Worm (Caenorhabditis elegans) whole organism, L4 larva: ENCODE data around the gene aldo-2.

Experiments
- F44E2.7 ChIP-seq: fragments of 200-800 bp; sonication (Bioruptor generic); IDR thresholded peaks from 2 replicates; pipeline ENCODE4 v2.1.2; 2022; ENCODE audit warnings: missing genetic modification characterization, missing compliant biosample characterization
- T26A8.4 ChIP-seq: fragments of 200-800 bp; sonication (Bioruptor generic); IDR thresholded peaks from 2 replicates; pipeline ENCODE4 v1.3.6; 2022; ENCODE audit warnings: missing genetic modification characterization, missing compliant biosample characterization
- Y105C5A.15 ChIP-seq: fragments of 200-800 bp; sonication (Bioruptor generic); IDR thresholded peaks from 2 replicates; pipeline ENCODE4 v1.3.6; 2022; ENCODE audit warnings: missing genetic modification characterization, missing compliant biosample characterization
- Y75B8A.6 ChIP-seq: fragments of 200-800 bp; sonication (Bioruptor generic); IDR thresholded peaks from 2 replicates; pipeline ENCODE4 v1.3.6; 2022; ENCODE audit warnings: missing genetic modification reagents, missing genetic modification characterization, missing compliant biosample characterization
- ZK337.2 ChIP-seq: fragments of 200-800 bp; sonication (Bioruptor generic); IDR thresholded peaks from 2 replicates; pipeline ENCODE4 v1.3.6; 2022; ENCODE audit warnings: missing genetic modification reagents, missing genetic modification characterization, missing compliant biosample characterization
- aly-2 ChIP-seq: sonication (generic microtip); optimal IDR thresholded peaks from 2 replicates; lab custom pipeline; 2018; ENCODE audit warnings: missing biosample characterization, missing genetic modification characterization
- ceh-28 ChIP-seq: fragments of 150-350 bp; optimal IDR thresholded peaks from 2 replicates; lab custom pipeline; 2014; ENCODE audit warnings: missing biosample characterization, missing genetic modification reagents, missing genetic modification characterization
- ceh-44 ChIP-seq: fragments of 200-800 bp; sonication (Bioruptor generic); IDR thresholded peaks from 2 replicates; pipeline ENCODE4 v1.3.6; 2022; ENCODE audit warnings: missing genetic modification reagents, missing genetic modification characterization, missing compliant biosample characterization
- ceh-62 ChIP-seq: sonication (generic microtip); optimal IDR thresholded peaks from 2 replicates; lab custom pipeline; 2017; ENCODE audit warnings: missing biosample characterization, missing genetic modification characterization
- daf-16 ChIP-seq, 3 experiments: sonication (generic microtip); optimal IDR thresholded peaks; 2 replicates each; lab custom pipeline; 2016 to 2017; ENCODE audit warnings: missing genetic modification characterization in 3 of 3, missing genetic modification reagents in 3 of 3, mild to moderate bottlenecking in 2 of 3, missing compliant biosample characterization in 2 of 3, missing biosample characterization in 1 of 3, moderate library complexity in 1 of 3
- dmd-6 ChIP-seq: fragments of 200-800 bp; sonication (Bioruptor generic); IDR thresholded peaks from 2 replicates; pipeline ENCODE4 v1.3.6; 2022; ENCODE audit warnings: missing genetic modification reagents, missing genetic modification characterization, missing compliant biosample characterization
- dmd-8 ChIP-seq: fragments of 200-800 bp; sonication (Bioruptor generic); IDR thresholded peaks from 2 replicates; pipeline ENCODE4 v1.3.6; 2022; ENCODE audit warnings: missing genetic modification characterization, missing compliant biosample characterization
- dpl-1 ChIP-seq: fragments of 150-350 bp; optimal IDR thresholded peaks from 2 replicates; lab custom pipeline; 2014; ENCODE audit warnings: missing biosample characterization, missing genetic modification reagents, missing genetic modification characterization
- gei-8 ChIP-seq: fragments of 200-800 bp; sonication (Bioruptor generic); optimal IDR thresholded peaks from 2 replicates; lab custom pipeline; 2018; ENCODE audit warnings: mild to moderate bottlenecking, missing genetic modification characterization, missing compliant biosample characterization
- hlh-30 ChIP-seq: sonication (generic microtip); optimal IDR thresholded peaks from 2 replicates; lab custom pipeline; 2017; ENCODE audit warnings: antibody characterized with exemption, mild to moderate bottlenecking, missing genetic modification characterization, missing compliant biosample characterization; ENCODE audit not compliant: insufficient read depth
- lin-15B ChIP-seq: fragments of 150-350 bp; sonication (generic microtip); optimal IDR thresholded peaks from 3 replicates; lab custom pipeline; 2014; ENCODE audit warnings: missing biosample characterization, missing genetic modification characterization
- lin-38 ChIP-seq: fragments of 200-800 bp; sonication (Bioruptor generic); IDR thresholded peaks from 2 replicates; pipeline ENCODE4 v1.3.6; 2022; ENCODE audit warnings: missing genetic modification reagents, missing genetic modification characterization, missing compliant biosample characterization
- lsy-2 ChIP-seq, 2 experiments: fragments of 150-350 bp in 1 of 2; sonication (generic microtip) in 1 of 2; optimal IDR thresholded peaks; 2 replicates each; lab custom pipeline; 2014 to 2017; ENCODE audit warnings: missing biosample characterization in 2 of 2, missing genetic modification characterization in 2 of 2
- madf-5 ChIP-seq, 2 experiments: fragments of 200-800 bp; sonication (Bioruptor generic); IDR thresholded peaks; 2 replicates each; pipeline ENCODE4 v1.3.6; 2022; ENCODE audit warnings: missing compliant biosample characterization in 2 of 2, missing genetic modification characterization in 2 of 2
- mdl-1 ChIP-seq, 2 experiments: fragments of 150-350 bp in 1 of 2; sonication (generic microtip) in 1 of 2; optimal IDR thresholded peaks; 2 replicates each; lab custom pipeline; 2014 to 2017; ENCODE audit warnings: missing biosample characterization in 2 of 2, missing genetic modification characterization in 2 of 2
- mep-1 ChIP-seq: fragments of 150-350 bp; sonication (generic microtip); optimal IDR thresholded peaks from 3 replicates; lab custom pipeline; 2014; ENCODE audit warnings: missing biosample characterization, missing genetic modification characterization
- mes-2 ChIP-seq: sonication (generic microtip); optimal IDR thresholded peaks from 2 replicates; lab custom pipeline; 2016; ENCODE audit warnings: missing genotype, mild to moderate bottlenecking, missing genetic modification characterization, missing compliant biosample characterization; ENCODE audit not compliant: poor library complexity, severe bottlenecking
- mxl-2 ChIP-seq: fragments of 200-800 bp; sonication (Bioruptor generic); conservative IDR thresholded peaks from 2 replicates; pipeline ENCODE4 v1.3.6; 2022; ENCODE audit warnings: missing genetic modification reagents, missing genetic modification characterization, missing compliant biosample characterization
- nhr-10 ChIP-seq: fragments of 150-350 bp; optimal IDR thresholded peaks from 2 replicates; lab custom pipeline; 2014; ENCODE audit warnings: missing biosample characterization, missing genetic modification characterization
- nhr-11 ChIP-seq: fragments of 150-350 bp; optimal IDR thresholded peaks from 2 replicates; lab custom pipeline; 2014; ENCODE audit warnings: missing biosample characterization, missing genetic modification characterization
- nhr-237 ChIP-seq: sonication (generic microtip); optimal IDR thresholded peaks from 2 replicates; lab custom pipeline; 2017; ENCODE audit warnings: missing biosample characterization, missing genetic modification characterization
- nhr-28 ChIP-seq: fragments of 150-350 bp; optimal IDR thresholded peaks from 2 replicates; lab custom pipeline; 2014; ENCODE audit warnings: missing biosample characterization, missing genetic modification characterization
- nhr-76 ChIP-seq: fragments of 150-350 bp; optimal IDR thresholded peaks from 2 replicates; lab custom pipeline; 2014; ENCODE audit warnings: missing biosample characterization, missing genetic modification characterization
- nhr-77 ChIP-seq: fragments of 150-350 bp; optimal IDR thresholded peaks from 2 replicates; lab custom pipeline; 2014; ENCODE audit warnings: missing biosample characterization, missing genetic modification characterization
- php-3 ChIP-seq: fragments of 200-800 bp; sonication (Bioruptor generic); IDR thresholded peaks from 2 replicates; pipeline ENCODE4 v1.3.6; 2022; ENCODE audit warnings: missing genetic modification reagents, missing genetic modification characterization, missing compliant biosample characterization
- saeg-2 ChIP-seq: fragments of 200-800 bp; sonication (Bioruptor generic); IDR thresholded peaks from 2 replicates; pipeline ENCODE4 v1.3.6; 2022; ENCODE audit warnings: missing genetic modification reagents, missing genetic modification characterization, missing compliant biosample characterization
- set-16 ChIP-seq: fragments of 200-800 bp; sonication (Bioruptor generic); IDR thresholded peaks from 2 replicates; pipeline ENCODE4 v1.3.6; 2022; ENCODE audit warnings: missing genetic modification reagents, missing genetic modification characterization, missing compliant biosample characterization
- snpc-1.2 ChIP-seq: fragments of 200-800 bp; sonication (Bioruptor generic); IDR thresholded peaks from 2 replicates; pipeline ENCODE4 v1.3.6; 2022; ENCODE audit warnings: missing genetic modification reagents, missing genetic modification characterization, missing compliant biosample characterization
- snpc-4 ChIP-seq: fragments of 150-350 bp; optimal IDR thresholded peaks from 2 replicates; lab custom pipeline; 2014; ENCODE audit warnings: missing biosample characterization, missing genetic modification characterization
- spr-3 ChIP-seq: fragments of 200-800 bp; sonication (Bioruptor generic); optimal IDR thresholded peaks from 2 replicates; lab custom pipeline; 2018; ENCODE audit warnings: mild to moderate bottlenecking, missing genetic modification characterization, missing compliant biosample characterization
- unc-39 ChIP-seq: sonication (generic microtip); optimal IDR thresholded peaks from 2 replicates; lab custom pipeline; 2017; ENCODE audit warnings: missing biosample characterization, missing genetic modification characterization
- unc-62 ChIP-seq, 3 experiments: fragments of 150-350 bp in 1 of 3; sonication (generic microtip); optimal IDR thresholded peaks in 2 of 3; peaks in 1 of 3; 1 replicate in 1 of 3; 2 replicates in 2 of 3; lab custom pipeline; 2014 to 2017; ENCODE audit warnings: missing biosample characterization in 3 of 3, missing genetic modification characterization in 3 of 3, missing genetic modification reagents in 3 of 3, missing genotype in 1 of 3
- zag-1 ChIP-seq: fragments of 150-350 bp; optimal IDR thresholded peaks from 2 replicates; lab custom pipeline; 2014; ENCODE audit warnings: missing biosample characterization, missing genetic modification characterization
- ztf-11 ChIP-seq: fragments of 150-350 bp; optimal IDR thresholded peaks from 2 replicates; lab custom pipeline; 2014; ENCODE audit warnings: missing biosample characterization, missing genetic modification characterization
- ztf-7 ChIP-seq: fragments of 150-350 bp; optimal IDR thresholded peaks from 2 replicates; lab custom pipeline; 2014; ENCODE audit warnings: missing biosample characterization, missing genetic modification characterization

Gene aldo-2

DNA sequence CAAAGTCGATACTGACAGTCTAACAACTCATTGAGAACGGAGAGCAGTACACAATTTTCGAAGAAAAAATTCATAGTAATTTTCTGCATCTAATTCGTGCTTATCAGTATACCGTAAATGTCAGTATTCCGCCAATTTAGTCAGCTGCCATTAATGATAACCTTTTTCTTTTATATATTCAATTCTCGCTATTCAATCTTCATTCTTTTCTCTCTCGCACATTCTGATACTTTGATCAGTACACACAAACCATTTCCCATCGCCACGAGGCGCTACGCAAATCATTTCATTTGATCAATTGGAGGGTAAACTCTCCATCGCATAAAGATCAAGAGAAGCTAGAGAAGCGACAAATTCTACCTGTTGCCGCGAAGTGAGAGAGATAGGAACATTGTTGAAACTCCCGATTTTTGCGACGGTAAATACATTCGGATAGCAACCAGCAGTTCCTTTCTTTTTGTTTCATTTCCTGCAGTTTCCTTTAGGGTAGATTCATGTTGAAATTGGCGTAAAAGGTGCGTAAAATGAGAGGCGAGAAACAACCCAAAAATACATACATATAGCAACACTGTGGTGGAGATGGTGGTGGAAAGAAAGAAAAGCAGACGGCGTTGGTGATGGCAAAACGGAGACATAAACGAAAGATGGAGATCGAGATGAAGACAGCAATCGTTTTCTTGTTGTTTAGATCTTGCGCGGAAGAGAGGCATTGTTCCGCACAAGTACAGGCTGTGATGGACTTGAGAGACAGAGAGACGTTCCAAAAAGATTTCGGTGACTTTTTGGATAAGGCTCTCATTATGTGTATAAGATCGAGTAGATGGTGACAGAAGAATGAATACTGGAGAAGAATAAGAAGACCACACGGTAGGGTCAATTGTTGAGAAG, 38.0 kb downstream of the aldo-2 start (continued):
- TF ChIP-seq ceh-62 (tag; lab: Kevin White, UChicago), result no peak
- TF ChIP-seq Y105C5A.15, result no peak
- peak; percentile 77 for TF ChIP-seq nhr-77
- no peak for TF ChIP-seq nhr-11 (tag; lab: Kevin White, UChicago)
- no peak for TF ChIP-seq nhr-76
- peak; percentile 72 for TF ChIP-seq mep-1
- no peak for TF ChIP-seq dpl-1 (GFP tag; lab: Kevin White, UChicago)
- no peak for TF ChIP-seq snpc-4
- TF ChIP-seq zag-1 (tag; lab: Kevin White, UChicago), result no peak
- TF ChIP-seq spr-3, result no peak

ce11 chrIII:5836816-5837215, 39.6 kb downstream of the aldo-2 start, which contains the start of gene W04D12.1:
Gene W04D12.1 (plus strand): TSS chrIII:5836926.
- TF ChIP-seq snpc-1.2 (GFP tag; lab: Robert Waterston, UW) (0 out of 2 replicates have a peak, but pooled peaks have one; percentile 32), ztf-11 (tag; lab: Kevin White, UChicago) (no peak), aly-2 (tag; lab: Kevin White, UChicago) (no peak), lin-38 (no peak), unc-62 (GFP tag; optimal IDR thresholded peaks at IDR 0.05 in 1 of 2; lab: Kevin White, UChicago) (peak in 1 of 2 experiments; percentile 63), unc-62 (tag; optimal IDR thresholded peaks at IDR 0.05; lab: Kevin White, UChicago) (no peak), saeg-2 (no peak), lin-15B (tag; lab: Kevin White, UChicago) (no peak), ZK337.2 (GFP tag; lab: Robert Waterston, UW) (0 out of 2 replicates have a peak, but pooled peaks have one; percentile 15), F44E2.7 (GFP tag; lab: Robert Waterston, UW) (no peak), Y105C5A.15 (no peak), hlh-30 (tag; lab: Kevin White, UChicago) (no peak)
- TF ChIP-seq, all 104 proteins: peak for 3

DNA sequence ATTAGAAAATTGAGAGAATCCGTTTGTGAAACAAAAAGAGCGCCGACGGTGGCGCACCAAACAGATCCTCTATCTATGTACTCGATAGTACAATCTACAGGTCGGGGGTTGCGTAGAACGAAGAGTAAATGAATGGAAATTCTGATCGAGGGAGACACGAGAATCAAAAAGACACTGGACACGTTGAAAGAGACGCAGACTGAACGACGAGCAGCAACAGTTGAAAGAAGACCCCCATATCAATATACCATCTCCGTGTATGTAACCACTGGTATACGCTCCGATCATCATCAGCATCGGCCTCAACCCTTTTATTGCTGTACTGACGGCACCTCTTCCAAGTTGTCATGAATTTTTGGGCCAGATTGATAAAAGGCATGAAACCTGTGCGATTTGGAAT, 40.2 kb downstream of the aldo-2 start:
- TF ChIP-seq gei-8 (GFP tag; lab: Kevin White, UChicago) (no peak), daf-16 (GFP tag; optimal IDR thresholded peaks at IDR 0.05; lab: Kevin White, UChicago) (no peak), daf-16 (tag; optimal IDR thresholded peaks at IDR 0.05; lab: Kevin White, UChicago) (peak; percentile 30), Y75B8A.6 (GFP tag; lab: Robert Waterston, UW) (no peak), mxl-2 (GFP tag; lab: Robert Waterston, UW) (no peak), nhr-77 (no peak), php-3 (GFP tag; lab: Robert Waterston, UW) (no peak), unc-62 (GFP tag; optimal IDR thresholded peaks at IDR 0.05 in 1 of 2; lab: Kevin White, UChicago) (peak in 1 of 2 experiments; percentile 86), unc-62 (tag; optimal IDR thresholded peaks at IDR 0.05; lab: Kevin White, UChicago) (no peak), mdl-1 (tag; optimal IDR thresholded peaks at IDR 0.05; lab: Kevin White, UChicago) (peak in 1 of 2 experiments; percentile 2)

DNA sequence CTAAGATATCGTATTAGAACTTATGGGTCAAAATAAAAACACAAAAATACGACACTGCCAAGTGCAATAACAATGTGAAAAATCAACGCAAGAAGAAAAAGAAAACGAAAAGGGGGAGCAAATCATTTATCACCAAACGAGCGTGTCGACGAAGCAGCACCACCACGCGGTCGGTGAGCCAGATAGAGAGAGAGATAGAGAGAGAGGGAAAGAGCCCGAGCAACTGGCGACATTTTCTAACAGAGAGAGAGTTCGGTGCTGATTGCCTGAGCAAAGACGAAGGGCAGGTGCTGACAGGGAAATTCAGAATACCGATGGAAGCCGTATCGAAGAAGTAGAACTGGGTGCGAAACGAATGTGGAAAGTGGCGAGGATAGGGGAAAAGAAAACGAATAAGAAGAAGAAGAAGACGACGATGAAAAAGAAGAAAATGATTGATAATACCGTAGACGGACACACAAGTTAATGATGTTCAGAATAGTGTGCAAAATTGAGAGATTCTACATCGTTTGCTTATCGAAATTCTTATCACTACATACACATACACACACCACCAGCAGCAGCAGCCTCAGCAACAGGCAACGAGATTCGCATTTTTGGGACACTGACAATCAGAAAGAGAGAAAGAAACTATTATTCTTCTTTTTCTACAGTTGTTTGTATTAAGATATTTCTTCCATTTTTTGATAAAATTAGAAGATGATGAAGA, 41.1 kb downstream of the aldo-2 start:
- TF ChIP-seq ceh-28 (tag; lab: Kevin White, UChicago) (no peak), nhr-28 (tag; lab: Kevin White, UChicago) (peak; percentile 92), nhr-76 (no peak), Y75B8A.6 (GFP tag; lab: Robert Waterston, UW) (no peak), set-16 (GFP tag; lab: Robert Waterston, UW) (peak; percentile 50), mdl-1 (tag; optimal IDR thresholded peaks at IDR 0.05; lab: Kevin White, UChicago) (peak in 1 of 2 experiments; percentile 31), ztf-7 (peak; percentile 16), mes-2 (peak; percentile 66), snpc-1.2 (GFP tag; lab: Robert Waterston, UW) (no peak), daf-16 (GFP tag; optimal IDR thresholded peaks at IDR 0.05; lab: Kevin White, UChicago) (peak in 1 of 2 experiments; percentile 1), daf-16 (tag; optimal IDR thresholded peaks at IDR 0.05; lab: Kevin White, UChicago) (peak; percentile 69), dmd-8 (GFP tag; lab: Robert Waterston, UW) (no peak), hlh-30 (tag; lab: Kevin White, UChicago) (peak; percentile 7), madf-5 (GFP tag; IDR thresholded peaks at IDR 0.05; lab: Robert Waterston, UW) (no peak), nhr-237 (tag; lab: Kevin White, UChicago) (no peak), dpl-1 (GFP tag; lab: Kevin White, UChicago) (peak; percentile 8), lsy-2 (tag; optimal IDR thresholded peaks at IDR 0.05; lab: Kevin White, UChicago) (peak in 1 of 2 experiments; percentile 23), dmd-6 (GFP tag; lab: Robert Waterston, UW) (peak; percentile 71), aly-2 (tag; lab: Kevin White, UChicago) (no peak), unc-62 (GFP tag; optimal IDR thresholded peaks at IDR 0.05 in 1 of 2; lab: Kevin White, UChicago) (peak in 1 of 2 experiments; percentile 88), unc-62 (tag; optimal IDR thresholded peaks at IDR 0.05; lab: Kevin White, UChicago) (no peak), T26A8.4 (no peak), unc-39 (tag; lab: Kevin White, UChicago) (no peak), ceh-44 (GFP tag; lab: Robert Waterston, UW) (no peak), nhr-10 (tag; lab: Kevin White, UChicago) (no peak)
